Worm (Caenorhabditis elegans) whole organism, L1 larva: ENCODE measurements around the gene cest-12.

Experiments
- C04F5.9 ChIP-seq: sonication (generic microtip); optimal IDR thresholded peaks from 2 replicates; lab custom pipeline; 2016; ENCODE audit warnings: missing genetic modification characterization, missing compliant biosample characterization
- ceh-82 ChIP-seq, 3 experiments: fragments of 150-350 bp in 1 of 3; sonication (generic microtip) in 2 of 3; optimal IDR thresholded peaks; 2 replicates each; lab custom pipeline; 2014 to 2017; ENCODE audit warnings: missing biosample characterization in 3 of 3, missing genetic modification characterization in 3 of 3
- ceh-90 ChIP-seq: sonication (generic microtip); optimal IDR thresholded peaks from 2 replicates; lab custom pipeline; 2016; ENCODE audit warnings: missing genetic modification characterization, missing compliant biosample characterization
- dsc-1 ChIP-seq: sonication (generic microtip); optimal IDR thresholded peaks from 2 replicates; lab custom pipeline; 2016; ENCODE audit warnings: mild to moderate bottlenecking, missing genetic modification characterization, missing compliant biosample characterization
- efl-1 ChIP-seq, 4 experiments: fragments of 150-350 bp; optimal IDR thresholded peaks in 3 of 4; peaks in 1 of 4; 1 replicate in 1 of 4; 2 replicates in 3 of 4; lab custom pipeline; 2014; ENCODE audit warnings: missing biosample characterization in 2 of 4, missing genetic modification characterization in 2 of 4, missing genetic modification reagents in 2 of 4
- efl-3 ChIP-seq: fragments of 200-800 bp; sonication (Bioruptor generic); optimal IDR thresholded peaks from 2 replicates; lab custom pipeline; 2018; ENCODE audit warnings: mild to moderate bottlenecking, missing genetic modification characterization, missing compliant biosample characterization
- fkh-10 ChIP-seq: sonication (generic microtip); optimal IDR thresholded peaks from 2 replicates; lab custom pipeline; 2017; ENCODE audit warnings: missing biosample characterization, missing genetic modification reagents, missing genetic modification characterization
- hlh-4 ChIP-seq: sonication (generic microtip); optimal IDR thresholded peaks from 2 replicates; lab custom pipeline; 2016; ENCODE audit warnings: mild to moderate bottlenecking, missing genetic modification characterization, missing compliant biosample characterization
- isw-1 ChIP-seq: fragments of 200-800 bp; sonication (Bioruptor generic); IDR thresholded peaks from 2 replicates; pipeline ENCODE4 v1.3.6; 2022; ENCODE audit warnings: missing genetic modification characterization, missing compliant biosample characterization
- lin-15B ChIP-seq: fragments of 150-350 bp; sonication (generic microtip); optimal IDR thresholded peaks from 3 replicates; lab custom pipeline; 2014; ENCODE audit warnings: missing biosample characterization, missing genetic modification characterization
- lir-3 ChIP-seq: sonication (generic microtip); optimal IDR thresholded peaks from 2 replicates; lab custom pipeline; 2016; ENCODE audit warnings: mild to moderate bottlenecking, missing genetic modification characterization, moderate library complexity, missing compliant biosample characterization; ENCODE audit not compliant: poor library complexity
- lsy-2 ChIP-seq, 2 experiments: fragments of 150-350 bp; optimal IDR thresholded peaks; 2 replicates each; lab custom pipeline; 2014; ENCODE audit warnings: missing biosample characterization in 2 of 2, missing genetic modification characterization in 2 of 2
- mab-9 ChIP-seq: fragments of 200-800 bp; sonication (Bioruptor generic); IDR thresholded peaks from 2 replicates; pipeline ENCODE4 v1.3.6; 2022; ENCODE audit warnings: missing genetic modification reagents, missing genetic modification characterization, missing compliant biosample characterization
- mep-1 ChIP-seq: fragments of 150-350 bp; optimal IDR thresholded peaks from 2 replicates; lab custom pipeline; 2014; ENCODE audit warnings: missing biosample characterization, missing genetic modification characterization
- nhr-11 ChIP-seq: fragments of 150-350 bp; optimal IDR thresholded peaks from 2 replicates; lab custom pipeline; 2014; ENCODE audit warnings: missing biosample characterization, missing genetic modification characterization
- nhr-12 ChIP-seq: sonication (generic microtip); optimal IDR thresholded peaks from 2 replicates; lab custom pipeline; 2017; ENCODE audit warnings: missing biosample characterization, missing genetic modification characterization
- nhr-19 ChIP-seq: fragments of 200-800 bp; sonication (Bioruptor generic); conservative IDR thresholded peaks from 2 replicates; pipeline ENCODE4 v1.3.6; 2022; ENCODE audit warnings: missing genetic modification characterization, missing compliant biosample characterization
- nhr-20 ChIP-seq: sonication (generic microtip); optimal IDR thresholded peaks from 2 replicates; lab custom pipeline; 2016; ENCODE audit warnings: mild to moderate bottlenecking, missing genetic modification characterization, missing compliant biosample characterization
- nhr-237 ChIP-seq: fragments of 150-350 bp; optimal IDR thresholded peaks from 2 replicates; lab custom pipeline; 2014; ENCODE audit warnings: missing biosample characterization, missing genetic modification characterization
- nhr-47 ChIP-seq: sonication (generic microtip); optimal IDR thresholded peaks from 2 replicates; lab custom pipeline; 2016; ENCODE audit warnings: mild to moderate bottlenecking, missing genetic modification characterization, moderate library complexity, missing compliant biosample characterization
- nhr-84 ChIP-seq: sonication (generic microtip); optimal IDR thresholded peaks from 2 replicates; lab custom pipeline; 2017; ENCODE audit warnings: missing biosample characterization, missing genetic modification characterization
- nhr-85 ChIP-seq: sonication (generic microtip); peaks from one replicate; lab custom pipeline; 2016; ENCODE audit warnings: missing genetic modification characterization, inconsistent platforms, missing compliant biosample characterization
- pax-3 ChIP-seq: fragments of 200-800 bp; sonication (Bioruptor generic); optimal IDR thresholded peaks from 2 replicates; lab custom pipeline; 2018; ENCODE audit warnings: mild to moderate bottlenecking, missing genetic modification characterization, moderate library complexity, missing compliant biosample characterization
- sox-4 ChIP-seq: sonication (generic microtip); optimal IDR thresholded peaks from 2 replicates; lab custom pipeline; 2016; ENCODE audit warnings: missing genetic modification characterization, missing compliant biosample characterization
- sptf-1 ChIP-seq: fragments of 150-350 bp; optimal IDR thresholded peaks from 2 replicates; lab custom pipeline; 2014; ENCODE audit warnings: missing biosample characterization, missing genetic modification characterization
- sup-37 ChIP-seq: fragments of 200-800 bp; sonication (Bioruptor generic); optimal IDR thresholded peaks from 2 replicates; lab custom pipeline; 2018; ENCODE audit warnings: mild to moderate bottlenecking, missing genetic modification characterization, missing compliant biosample characterization
- swsn-7 ChIP-seq: sonication (generic microtip); optimal IDR thresholded peaks from 2 replicates; lab custom pipeline; 2016; ENCODE audit warnings: missing genetic modification characterization, missing compliant biosample characterization
- tbx-2 ChIP-seq: sonication (generic microtip); optimal IDR thresholded peaks from 2 replicates; lab custom pipeline; 2016; ENCODE audit warnings: missing genetic modification characterization, missing compliant biosample characterization
- unc-62 ChIP-seq: fragments of 150-350 bp; optimal IDR thresholded peaks from 2 replicates; lab custom pipeline; 2014; ENCODE audit warnings: missing biosample characterization, missing genetic modification reagents, missing genetic modification characterization
- unc-86 ChIP-seq: sonication (generic microtip); optimal IDR thresholded peaks from 2 replicates; lab custom pipeline; 2016; ENCODE audit warnings: missing genetic modification characterization, missing compliant biosample characterization
- unc-98 ChIP-seq: fragments of 200-800 bp; sonication (Bioruptor generic); IDR thresholded peaks from 2 replicates; pipeline ENCODE4 v1.3.6; 2022; ENCODE audit warnings: missing genetic modification characterization, missing compliant biosample characterization
- xbp-1 ChIP-seq: sonication (generic microtip); optimal IDR thresholded peaks from 2 replicates; lab custom pipeline; 2016; ENCODE audit warnings: missing genetic modification characterization, missing compliant biosample characterization
- zip-4 ChIP-seq: fragments of 200-800 bp; sonication (Bioruptor generic); optimal IDR thresholded peaks from 2 replicates; lab custom pipeline; 2018; ENCODE audit warnings: mild to moderate bottlenecking, missing genetic modification characterization, moderate library complexity, missing compliant biosample characterization
- ztf-4 ChIP-seq: fragments of 150-350 bp; optimal IDR thresholded peaks from 2 replicates; lab custom pipeline; 2014; ENCODE audit warnings: missing biosample characterization, missing genetic modification characterization

The cest-12 gene

ce11 chrIII:12107441-12107840 lies at the start of gene cest-12, which contains the start of gene lonp-2:
Gene cest-12, minus strand, starts transcription at chrIII:12107541.
Gene lonp-2, plus strand, starts transcription at chrIII:12107774.
- TF ChIP-seq C04F5.9 (tag; lab: Kevin White, UChicago) (no peak), nhr-237 (no peak), isw-1 (GFP tag; lab: Robert Waterston, UW) (no peak), nhr-20 (peak; percentile 20), efl-1 (optimal IDR thresholded peaks at IDR 0.05; lab: Kevin White, UChicago) (no peak), efl-1 (GFP tag; optimal IDR thresholded peaks at IDR 0.05 in 1 of 2; lab: Kevin White, UChicago) (peak in 1 of 2 experiments; percentile 36), lir-3 (tag; lab: Kevin White, UChicago) (no peak)

ce11 chrIII:12156582-12156981 lies 49.2 kb upstream of the cest-12 start:
- no peak for TF ChIP-seq nhr-47
- no peak for TF ChIP-seq efl-1 (optimal IDR thresholded peaks at IDR 0.05; lab: Kevin White, UChicago)
- peak in 1 of 2 experiments; percentile 6 for TF ChIP-seq efl-1 (GFP tag; optimal IDR thresholded peaks at IDR 0.05 in 1 of 2; lab: Kevin White, UChicago)

ce11 chrIII:12155759-12156158 lies 48.4 kb upstream of the cest-12 start:
- TF ChIP-seq efl-1 (optimal IDR thresholded peaks at IDR 0.05; lab: Kevin White, UChicago) (no peak), efl-1 (GFP tag; optimal IDR thresholded peaks at IDR 0.05 in 1 of 2; lab: Kevin White, UChicago) (no peak), tbx-2 (tag; lab: Kevin White, UChicago) (no peak), nhr-12 (tag; lab: Kevin White, UChicago) (no peak), sox-4 (tag; lab: Kevin White, UChicago) (no peak), ceh-82 (tag; optimal IDR thresholded peaks at IDR 0.05; lab: Kevin White, UChicago) (no peak), sptf-1 (no peak), lsy-2 (tag; optimal IDR thresholded peaks at IDR 0.05; lab: Kevin White, UChicago) (no peak), mab-9 (GFP tag; lab: Robert Waterston, UW) (no peak), fkh-10 (GFP tag; lab: Kevin White, UChicago) (no peak), lin-15B (tag; lab: Kevin White, UChicago) (no peak), unc-98 (GFP tag; lab: Robert Waterston, UW) (no peak), efl-3 (GFP tag; lab: Kevin White, UChicago) (no peak), sup-37 (GFP tag; lab: Kevin White, UChicago) (no peak), unc-62 (GFP tag; lab: Kevin White, UChicago) (no peak), nhr-11 (tag; lab: Kevin White, UChicago) (no peak), lir-3 (tag; lab: Kevin White, UChicago) (no peak), nhr-19 (GFP tag; lab: Robert Waterston, UW) (no peak), unc-86 (tag; lab: Kevin White, UChicago) (no peak)

- TF ChIP-seq ceh-90 (tag; lab: Kevin White, UChicago) (no peak), nhr-85 (tag; lab: Kevin White, UChicago) (no peak), nhr-237 (no peak), zip-4 (GFP tag; lab: Kevin White, UChicago) (no peak), hlh-4 (tag; lab: Kevin White, UChicago) (no peak), pax-3 (tag; lab: Kevin White, UChicago) (no peak), nhr-11 (tag; lab: Kevin White, UChicago) (no peak), tbx-2 (tag; lab: Kevin White, UChicago) (no peak), ztf-4 (no peak), mep-1 (no peak), swsn-7 (tag; lab: Kevin White, UChicago) (no peak), sptf-1 (no peak), xbp-1 (tag; lab: Kevin White, UChicago) (no peak), nhr-84 (tag; lab: Kevin White, UChicago) (no peak), nhr-19 (GFP tag; lab: Robert Waterston, UW) (no peak)
Observed at ce11 chrIII:12153514-12153913, 46.2 kb upstream of the cest-12 start.

ce11 chrIII:12152599-12152998 lies 45.3 kb upstream of the cest-12 start, which contains the start of gene Y75B8A.7:
Gene Y75B8A.7, plus strand, starts transcription at chrIII:12152899.
- TF ChIP-seq dsc-1 (tag; lab: Kevin White, UChicago) (no peak), nhr-85 (tag; lab: Kevin White, UChicago) (peak; percentile 25)
